Worm (Caenorhabditis elegans) whole organism, L1 larva: Measurements from ENCODE around the gene F38B7.10.

ENCODE experiments used
- C04F5.9 ChIP-seq: sonication (generic microtip); optimal IDR thresholded peaks from 2 replicates; lab custom pipeline; 2016; ENCODE audit warnings: missing genetic modification characterization, missing compliant biosample characterization
- dsc-1 ChIP-seq: sonication (generic microtip); optimal IDR thresholded peaks from 2 replicates; lab custom pipeline; 2016; ENCODE audit warnings: mild to moderate bottlenecking, missing genetic modification characterization, missing compliant biosample characterization
- lir-3 ChIP-seq: sonication (generic microtip); optimal IDR thresholded peaks from 2 replicates; lab custom pipeline; 2016; ENCODE audit warnings: mild to moderate bottlenecking, missing genetic modification characterization, moderate library complexity, missing compliant biosample characterization; ENCODE audit not compliant: poor library complexity
- mep-1 ChIP-seq: fragments of 150-350 bp; optimal IDR thresholded peaks from 2 replicates; lab custom pipeline; 2014; ENCODE audit warnings: missing biosample characterization, missing genetic modification characterization
- tbx-2 ChIP-seq: sonication (generic microtip); optimal IDR thresholded peaks from 2 replicates; lab custom pipeline; 2016; ENCODE audit warnings: missing genetic modification characterization, missing compliant biosample characterization
- unc-130 ChIP-seq: fragments of 150-350 bp; optimal IDR thresholded peaks from 2 replicates; lab custom pipeline; 2017; ENCODE audit warnings: missing biosample characterization, missing genetic modification characterization, inconsistent platforms
- zag-1 ChIP-seq: fragments of 150-350 bp; optimal IDR thresholded peaks from 2 replicates; lab custom pipeline; 2014; ENCODE audit warnings: missing biosample characterization, missing genetic modification characterization

DNA sequence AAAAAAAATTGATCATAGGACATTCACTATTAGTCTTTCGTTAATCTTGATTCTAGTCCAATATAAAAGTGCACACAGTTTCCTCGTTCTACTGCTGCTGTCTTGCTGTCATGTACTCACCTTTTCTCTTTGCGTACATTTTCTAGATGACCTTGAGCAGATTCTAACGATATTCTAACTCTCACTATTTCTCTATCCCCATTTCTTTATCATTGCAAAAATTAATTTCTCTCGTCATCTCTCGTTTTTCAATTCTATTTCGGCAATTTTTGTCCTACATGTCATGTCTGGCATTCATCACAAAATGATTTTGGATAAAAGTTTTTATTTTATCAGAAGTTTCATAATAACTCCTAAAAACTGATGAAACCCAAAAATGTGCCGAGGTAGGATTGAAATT is 36.6 kb upstream of the F38B7.10 start, which contains the start of gene ttll-5:
- no peak for TF ChIP-seq unc-130 (tag; lab: Kevin White, UChicago)
- TF ChIP-seq C04F5.9 (tag; lab: Kevin White, UChicago): no peak
- TF ChIP-seq lir-3 (tag; lab: Kevin White, UChicago): no peak
- TF ChIP-seq zag-1 (tag; lab: Kevin White, UChicago): no peak
- no peak for TF ChIP-seq tbx-2 (tag; lab: Kevin White, UChicago)
- no peak for TF ChIP-seq mep-1 (tag; lab: Kevin White, UChicago)
- no peak for TF ChIP-seq dsc-1 (tag; lab: Kevin White, UChicago)
